Fruit fly (Drosophila melanogaster) whole organism, embryonic: ENCODE results near the gene CG6041.

Source experiments
- BtbVII ChIP-seq: fragments of 200-800 bp; sonication (Bioruptor generic); optimal IDR thresholded peaks from 3 replicates; lab custom pipeline; 2017; ENCODE audit warnings: missing biosample characterization, mild to moderate bottlenecking, missing genetic modification characterization
- CG10565 ChIP-seq: fragments of 200-800 bp; sonication (Bioruptor generic); optimal IDR thresholded peaks from 3 replicates; lab custom pipeline; 2016; ENCODE audit warnings: missing biosample characterization, mild to moderate bottlenecking, missing genetic modification characterization
- CG11696 ChIP-seq: fragments of 200-800 bp; sonication (Bioruptor generic); IDR thresholded peaks from 2 replicates; pipeline ENCODE4 v1.3.6; 2022; ENCODE audit warnings: missing biosample characterization, missing genetic modification characterization
- CG12155 ChIP-seq: fragments of 200-800 bp; sonication (Bioruptor generic); optimal IDR thresholded peaks from 3 replicates; lab custom pipeline; 2016; ENCODE audit warnings: missing biosample characterization, missing genetic modification characterization
- CG12236 ChIP-seq: fragments of 200-800 bp; sonication (Bioruptor generic); optimal IDR thresholded peaks from 2 replicates; lab custom pipeline; 2016; ENCODE audit warnings: missing biosample characterization, missing genetic modification characterization
- CG12942 ChIP-seq: fragments of 200-800 bp; sonication (Bioruptor generic); optimal IDR thresholded peaks from 3 replicates; lab custom pipeline; 2016; ENCODE audit warnings: missing biosample characterization, missing genetic modification characterization
- CG13296 ChIP-seq: fragments of 200-800 bp; sonication (Bioruptor generic); optimal IDR thresholded peaks from 3 replicates; lab custom pipeline; 2018; ENCODE audit warnings: missing biosample characterization, mild to moderate bottlenecking, missing genetic modification characterization
- CG16813 ChIP-seq: fragments of 200-800 bp; sonication (Bioruptor generic); IDR thresholded peaks from 3 replicates; pipeline ENCODE4 v1.3.6; 2022; ENCODE audit warnings: missing biosample characterization, missing genetic modification characterization; ENCODE audit not compliant: partially characterized antibody
- CG17186 ChIP-seq: fragments of 200-800 bp; sonication (Bioruptor generic); optimal IDR thresholded peaks from 3 replicates; lab custom pipeline; 2017; ENCODE audit warnings: missing biosample characterization, missing genetic modification reagents, missing genetic modification characterization
- CG17829 ChIP-seq: fragments of 200-800 bp; optimal IDR thresholded peaks from 2 replicates; lab custom pipeline; 2019; ENCODE audit warnings: missing biosample characterization, mild to moderate bottlenecking, missing genetic modification characterization, moderate library complexity
- CG3407 ChIP-seq: fragments of 200-800 bp; sonication (Bioruptor generic); optimal IDR thresholded peaks from 2 replicates; lab custom pipeline; 2018; ENCODE audit warnings: missing biosample characterization, mild to moderate bottlenecking, missing genetic modification characterization
- CG43689 ChIP-seq: fragments of 200-800 bp; sonication (Bioruptor generic); IDR thresholded peaks from 2 replicates; pipeline ENCODE4 v1.3.6; 2022; ENCODE audit warnings: missing biosample characterization, missing genetic modification characterization
- CG5245 ChIP-seq: fragments of 200-800 bp; sonication (Bioruptor generic); optimal IDR thresholded peaks from 3 replicates; lab custom pipeline; 2016; ENCODE audit warnings: missing biosample characterization, missing genetic modification characterization
- CG5953 ChIP-seq: fragments of 200-800 bp; sonication (Bioruptor generic); IDR thresholded peaks from 2 replicates; pipeline ENCODE4 v1.3.6; 2022; ENCODE audit warnings: missing biosample characterization, missing genetic modification characterization
- CG6654 ChIP-seq: fragments of 200-800 bp; sonication (Bioruptor generic); optimal IDR thresholded peaks from 2 replicates; lab custom pipeline; 2017; ENCODE audit warnings: missing biosample characterization, mild to moderate bottlenecking, missing genetic modification characterization
- CG6689 ChIP-seq: fragments of 200-800 bp; sonication (Bioruptor generic); IDR thresholded peaks from 2 replicates; pipeline ENCODE4 v1.3.6; 2022; ENCODE audit warnings: missing biosample characterization, missing genetic modification characterization
- CG7556 ChIP-seq: fragments of 200-800 bp; sonication (Bioruptor generic); optimal IDR thresholded peaks from 2 replicates; lab custom pipeline; 2017; ENCODE audit warnings: missing biosample characterization, mild to moderate bottlenecking, missing genetic modification characterization
- CG8281 ChIP-seq: fragments of 200-800 bp; sonication (Bioruptor generic); optimal IDR thresholded peaks from 2 replicates; lab custom pipeline; 2018; ENCODE audit warnings: missing biosample characterization, mild to moderate bottlenecking, missing genetic modification characterization, moderate library complexity
- CG8478 ChIP-seq: fragments of >200 bp; optimal IDR thresholded peaks from 2 replicates; lab custom pipeline; 2018
- Doc3 ChIP-seq: fragments of 200-800 bp; sonication (Bioruptor generic); IDR thresholded peaks from 3 replicates; pipeline ENCODE4 v1.3.6; 2022; ENCODE audit warnings: missing biosample characterization, missing genetic modification characterization; ENCODE audit not compliant: partially characterized antibody
- E2f1 ChIP-seq: fragments of 200-800 bp; sonication (Bioruptor generic); IDR thresholded peaks from 2 replicates; pipeline ENCODE4 v1.3.6; 2022; ENCODE audit warnings: missing biosample characterization, missing genetic modification characterization
- E2f2 ChIP-seq: fragments of 200-800 bp; sonication (Bioruptor generic); IDR thresholded peaks from 2 replicates; pipeline ENCODE4 v1.3.6; 2022; ENCODE audit warnings: missing biosample characterization, missing genetic modification characterization
- HLH3B ChIP-seq: fragments of 200-800 bp; sonication (Bioruptor generic); IDR thresholded peaks from 2 replicates; pipeline ENCODE4 v1.3.6; 2022; ENCODE audit warnings: missing biosample characterization, missing genetic modification characterization
- HLH54F ChIP-seq: fragments of 200-800 bp; sonication (Bioruptor generic); optimal IDR thresholded peaks from 3 replicates; lab custom pipeline; 2016; ENCODE audit warnings: missing biosample characterization, missing genetic modification characterization
- HLHmδ ChIP-seq: fragments of 200-800 bp; sonication (Bioruptor generic); optimal IDR thresholded peaks from 2 replicates; lab custom pipeline; 2018; ENCODE audit warnings: missing biosample characterization, mild to moderate bottlenecking, missing genetic modification characterization, moderate library complexity
- Lim3 ChIP-seq: fragments of 200-800 bp; sonication (Bioruptor generic); IDR thresholded peaks from 2 replicates; pipeline ENCODE4 v1.3.6; 2022; ENCODE audit warnings: missing biosample characterization, missing genetic modification characterization
- MBD-R2 ChIP-seq: fragments of 200-800 bp; sonication (Bioruptor generic); IDR thresholded peaks from 2 replicates; pipeline ENCODE4 v1.3.6; 2022; ENCODE audit warnings: missing biosample characterization, missing genetic modification characterization
- NfI ChIP-seq: fragments of 200-800 bp; sonication (Bioruptor generic); optimal IDR thresholded peaks from 3 replicates; lab custom pipeline; 2018; ENCODE audit warnings: missing biosample characterization, mild to moderate bottlenecking, missing genetic modification characterization, moderate library complexity
- Poxn ChIP-seq: fragments of 200-800 bp; sonication (Bioruptor generic); IDR thresholded peaks from 2 replicates; pipeline ENCODE4 v1.3.6; 2022; ENCODE audit warnings: missing biosample characterization, missing genetic modification characterization
- TFAM ChIP-seq: fragments of 200-800 bp; sonication (Bioruptor generic); optimal IDR thresholded peaks from 2 replicates; lab custom pipeline; 2017; ENCODE audit warnings: missing biosample characterization, missing genetic modification characterization, inconsistent platforms
- Usf ChIP-seq: fragments of 200-800 bp; sonication (Bioruptor generic); optimal IDR thresholded peaks from 2 replicates; lab custom pipeline; 2017; ENCODE audit warnings: missing genotype, missing biosample characterization, missing genetic modification characterization
- aop ChIP-seq: fragments of 200-800 bp; sonication (Bioruptor generic); IDR thresholded peaks from 2 replicates; pipeline ENCODE4 v1.3.6; 2022; ENCODE audit warnings: missing biosample characterization, missing genetic modification characterization
- cato ChIP-seq: fragments of 200-800 bp; sonication (Bioruptor generic); optimal IDR thresholded peaks from 2 replicates; lab custom pipeline; 2016; ENCODE audit warnings: missing biosample characterization, missing genetic modification characterization, borderline replicate concordance
- emc ChIP-seq: fragments of 200-800 bp; sonication (Bioruptor generic); optimal IDR thresholded peaks from 2 replicates; lab custom pipeline; 2016; ENCODE audit warnings: missing biosample characterization, missing genetic modification characterization
- exex ChIP-seq: fragments of 200-800 bp; sonication (Bioruptor generic); optimal IDR thresholded peaks from 4 replicates; lab custom pipeline; 2018; ENCODE audit warnings: missing biosample characterization, mild to moderate bottlenecking, missing genetic modification characterization, moderate library complexity
- eyg ChIP-seq: fragments of 200-800 bp; sonication (Bioruptor generic); optimal IDR thresholded peaks from 3 replicates; lab custom pipeline; 2016; ENCODE audit warnings: missing biosample characterization, missing genetic modification characterization
- fd3F ChIP-seq: fragments of 200-800 bp; sonication (Bioruptor generic); optimal IDR thresholded peaks from 2 replicates; lab custom pipeline; 2018; ENCODE audit warnings: missing biosample characterization, mild to moderate bottlenecking, missing genetic modification characterization, moderate library complexity
- h ChIP-seq: fragments of >200 bp; optimal IDR thresholded peaks from 2 replicates; lab custom pipeline; 2017
- hth ChIP-seq: fragments of >200 bp; optimal IDR thresholded peaks from 2 replicates; lab custom pipeline; 2017; ENCODE audit warnings: inconsistent platforms
- knrl ChIP-seq: fragments of 200-800 bp; sonication (Bioruptor generic); IDR thresholded peaks from 3 replicates; pipeline ENCODE4 v1.3.6; 2022; ENCODE audit warnings: missing biosample characterization, missing genetic modification characterization; ENCODE audit not compliant: partially characterized antibody
- lmd ChIP-seq: fragments of 200-800 bp; sonication (Bioruptor generic); IDR thresholded peaks from 2 replicates; pipeline ENCODE4 v1.3.6; 2022; ENCODE audit warnings: missing biosample characterization, missing genetic modification characterization
- mirr ChIP-seq: fragments of 200-800 bp; sonication (Bioruptor generic); optimal IDR thresholded peaks from 3 replicates; lab custom pipeline; 2018; ENCODE audit warnings: missing biosample characterization, mild to moderate bottlenecking, missing genetic modification characterization
- pfk ChIP-seq: fragments of 200-800 bp; sonication (Bioruptor generic); optimal IDR thresholded peaks from 2 replicates; lab custom pipeline; 2018; ENCODE audit warnings: missing biosample characterization, mild to moderate bottlenecking, missing genetic modification characterization, moderate library complexity
- pita ChIP-seq: fragments of 200-800 bp; sonication (Bioruptor generic); optimal IDR thresholded peaks from 2 replicates; lab custom pipeline; 2017; ENCODE audit warnings: missing biosample characterization, mild to moderate bottlenecking, missing genetic modification characterization
- sob ChIP-seq: fragments of 200-800 bp; sonication (Bioruptor generic); IDR thresholded peaks from 2 replicates; pipeline ENCODE4 v1.3.6; 2022; ENCODE audit warnings: missing biosample characterization, missing genetic modification characterization
- unpg ChIP-seq: fragments of 200-800 bp; sonication (Bioruptor generic); optimal IDR thresholded peaks from 3 replicates; lab custom pipeline; 2018; ENCODE audit warnings: missing biosample characterization, mild to moderate bottlenecking, missing genetic modification characterization, moderate library complexity
- wor ChIP-seq: fragments of 200-800 bp; sonication (Bioruptor generic); IDR thresholded peaks from 2 replicates; pipeline ENCODE4 v1.3.6; 2022; ENCODE audit warnings: missing biosample characterization, missing genetic modification characterization
- zfh1 ChIP-seq: fragments of 200-800 bp; sonication (Bioruptor generic); IDR thresholded peaks from 3 replicates; pipeline ENCODE4 v1.3.6; 2022; ENCODE audit warnings: missing biosample characterization, missing genetic modification characterization

The CG6041 gene

DNA sequence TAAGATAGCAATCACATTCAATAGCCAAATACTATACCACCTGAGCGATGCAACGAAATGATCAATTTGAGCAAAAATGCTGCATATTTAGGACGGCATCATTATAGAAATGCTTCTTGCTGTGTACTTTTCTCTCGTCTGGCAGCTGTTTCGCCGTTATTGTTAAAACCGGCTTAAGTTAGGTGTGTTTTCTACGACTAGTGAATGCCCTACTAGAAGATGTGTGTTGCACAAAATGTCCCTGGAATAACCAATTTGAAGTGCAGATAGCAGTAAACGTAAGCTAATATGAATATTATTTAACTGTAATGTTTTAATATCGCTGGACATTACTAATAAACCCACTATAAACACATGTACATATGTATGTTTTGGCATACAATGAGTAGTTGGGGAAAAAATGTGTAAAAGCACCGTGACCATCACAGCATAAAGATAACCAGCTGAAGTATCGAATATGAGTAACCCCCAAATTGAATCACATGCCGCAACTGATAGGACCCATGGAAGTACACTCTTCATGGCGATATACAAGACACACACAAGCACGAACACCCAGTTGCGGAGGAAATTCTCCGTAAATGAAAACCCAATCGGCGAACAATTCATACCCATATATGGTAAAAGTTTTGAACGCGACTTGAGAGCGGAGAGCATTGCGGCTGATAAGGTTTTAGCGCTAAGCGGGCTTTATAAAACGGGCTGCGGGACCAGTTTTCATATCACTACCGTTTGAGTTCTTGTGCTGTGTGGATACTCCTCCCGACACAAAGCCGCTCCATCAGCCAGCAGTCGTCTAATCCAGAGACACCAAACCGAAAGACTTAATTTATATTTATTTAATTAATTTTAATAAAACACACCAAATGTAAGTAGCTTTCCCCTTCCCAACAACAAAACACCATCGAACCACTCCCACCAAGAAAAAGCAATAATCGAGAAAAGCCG, 47.5 kb upstream of the CG6041 start, which contains the start of gene Act5C (continued):
- peak; percentile 90 for TF ChIP-seq CG12942 (GFP tag; lab: Kevin White, UChicago)
- TF ChIP-seq CG5953 (GFP tag; lab: Robert Waterston, UW), result peak; percentile 90
- no peak for TF ChIP-seq hth (lab: Kevin White, UChicago)
- peak; percentile 73 for TF ChIP-seq CG17186 (GFP tag; lab: Kevin White, UChicago)
- TF ChIP-seq Poxn (GFP tag; lab: Robert Waterston, UW), result 0 out of 2 replicates have a peak, but pooled peaks have one; percentile 76
- TF ChIP-seq CG16813, result no peak
- TF ChIP-seq E2f1 (GFP tag; lab: Robert Waterston, UW), result peak; percentile 92
- TF ChIP-seq exex (tag; lab: Kevin White, UChicago), result peak; percentile 69
- TF ChIP-seq zfh1 (GFP tag; lab: Robert Waterston, UW), result peak; percentile 97
- TF ChIP-seq CG10565 (GFP tag; lab: Kevin White, UChicago), result peak; percentile 90
- TF ChIP-seq unpg (GFP tag; lab: Kevin White, UChicago), result peak; percentile 96
- peak; percentile 91 for TF ChIP-seq NfI
- peak; percentile 93 for TF ChIP-seq CG6689 (GFP tag; lab: Robert Waterston, UW)
- TF ChIP-seq pita, result no peak
- TF ChIP-seq fd3F (GFP tag; lab: Kevin White, UChicago), result peak; percentile 79
- peak; percentile 75 for TF ChIP-seq TFAM (GFP tag; lab: Kevin White, UChicago)
- TF ChIP-seq CG11696 (GFP tag; lab: Robert Waterston, UW), result peak; percentile 78
- TF ChIP-seq sob (GFP tag; lab: Robert Waterston, UW), result peak; percentile 89
- TF ChIP-seq CG8478 (lab: Kevin White, UChicago), result no peak

DNA sequence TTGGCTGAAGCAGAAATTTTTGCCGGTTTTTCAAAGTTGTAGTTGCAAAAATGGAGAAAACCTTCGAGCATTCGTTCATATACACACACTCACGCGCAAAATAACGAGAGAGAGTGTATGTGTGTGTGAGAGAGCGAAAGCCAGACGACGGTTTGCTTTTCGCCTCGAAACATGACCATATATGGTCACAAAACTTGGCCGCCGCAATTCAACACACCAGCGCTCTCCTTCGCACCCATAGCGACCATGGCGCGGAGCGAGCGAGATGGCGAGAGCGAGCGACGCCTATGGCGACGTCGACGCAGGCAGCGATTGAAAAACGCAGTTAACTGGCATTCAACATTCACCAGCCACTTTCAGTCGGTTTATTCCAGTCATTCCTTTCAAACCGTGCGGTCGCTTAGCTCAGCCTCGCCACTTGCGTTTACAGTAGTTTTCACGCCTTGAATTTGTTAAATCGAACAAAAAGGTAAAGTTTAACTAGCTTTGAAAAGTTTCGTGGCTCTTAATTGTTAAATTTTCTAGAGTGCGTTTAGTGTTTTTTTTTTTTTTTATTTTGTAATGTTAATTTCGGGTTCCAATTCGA, 46.2 kb upstream of the CG6041 start:
- TF ChIP-seq CG6654 (GFP tag; lab: Kevin White, UChicago) (no peak), CG17829 (tag; lab: Kevin White, UChicago) (peak; percentile 37), CG43689 (GFP tag; lab: Robert Waterston, UW) (no peak), CG13296 (GFP tag; lab: Kevin White, UChicago) (peak; percentile 43), E2f2 (GFP tag; lab: Robert Waterston, UW) (no peak), CG5245 (no peak), cato (no peak), knrl (GFP tag; lab: Robert Waterston, UW) (0 out of 3 replicates have a peak, but pooled peaks have one; percentile 22), CG12155 (peak; percentile 38), Lim3 (GFP tag; lab: Robert Waterston, UW) (no peak), eyg (GFP tag; lab: Kevin White, UChicago) (peak; percentile 13), Doc3 (GFP tag; lab: Robert Waterston, UW) (no peak), aop (GFP tag; lab: Robert Waterston, UW) (no peak), CG8281 (tag; lab: Kevin White, UChicago) (no peak), mirr (GFP tag; lab: Kevin White, UChicago) (no peak), CG7556 (GFP tag; lab: Kevin White, UChicago) (no peak), lmd (GFP tag; lab: Robert Waterston, UW) (no peak; the same call in 1 of the 2 replicates), HLH3B (GFP tag; lab: Robert Waterston, UW) (no peak), CG12236 (GFP tag; lab: Kevin White, UChicago) (no peak), emc (GFP tag; lab: Kevin White, UChicago) (no peak), HLHmδ (peak; percentile 5), wor (no peak), BtbVII (no peak), MBD-R2 (GFP tag; lab: Robert Waterston, UW) (peak; percentile 14; the same call in 1 of the 2 replicates), HLH54F (GFP tag; lab: Kevin White, UChicago) (peak; percentile 7), CG3407 (peak; percentile 2), h (no peak), Usf (no peak), CG17186 (GFP tag; lab: Kevin White, UChicago) (no peak), pfk (peak; percentile 51)
